Worm (Caenorhabditis elegans): ENCODE measurements around the gene R02D5.9.

The R02D5.9 gene

DNA sequence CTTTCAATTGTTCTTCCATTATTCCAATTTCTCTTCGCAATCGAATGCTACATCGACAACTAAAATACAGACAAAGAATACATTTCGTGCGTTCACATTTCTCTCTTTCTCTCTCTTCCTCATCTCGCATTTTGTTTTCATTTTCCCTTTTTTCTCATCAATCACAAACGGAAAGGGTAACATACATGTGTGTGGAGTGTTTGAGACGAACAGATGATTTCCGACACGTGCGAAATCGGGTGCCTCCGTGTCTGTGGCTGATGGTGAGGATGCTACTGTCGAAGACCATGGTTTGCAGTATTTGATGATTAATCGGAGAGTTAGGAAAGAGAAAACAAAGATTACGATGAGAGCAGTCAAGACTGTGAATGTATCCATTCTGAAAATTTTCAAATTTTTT lies at the start of gene R02D5.9:
R02D5.9 (minus strand) TSS at position 378 of the 400 bp plus-strand sequence.
- TF ChIP-seq dao-5 (tag; optimal IDR thresholded peaks at IDR 0.05) (no peak), W03F9.2 (tag; optimal IDR thresholded peaks at IDR 0.05) (no peak), him-1 (tag; optimal IDR thresholded peaks at IDR 0.05) (no peak)

DNA sequence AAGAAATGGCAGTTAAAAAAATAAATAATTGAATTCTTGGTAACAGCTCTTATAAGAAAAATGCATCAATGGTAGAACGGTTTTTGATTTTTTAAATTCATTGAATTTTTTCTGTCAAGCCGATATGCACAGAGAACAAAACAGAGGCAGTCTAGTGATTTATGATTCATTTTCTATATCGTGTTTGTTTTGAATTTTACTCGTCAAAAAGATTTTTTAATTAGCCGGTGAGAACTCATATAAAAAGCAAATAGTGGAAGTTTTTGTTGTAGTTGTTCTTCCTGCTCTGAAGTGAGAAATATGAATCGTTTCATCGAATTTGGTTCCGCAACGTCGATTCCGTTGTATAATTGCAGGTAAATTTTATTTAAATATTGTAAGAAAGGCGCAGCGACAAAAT lies 48.4 kb upstream of the R02D5.9 start, which contains the start of gene srt-32:
srt-32 (plus strand) TSS at position 301 of the 400 bp plus-strand sequence.
- TF ChIP-seq W03F9.2 (tag; optimal IDR thresholded peaks at IDR 0.05): no peak
- TF ChIP-seq him-1 (tag; optimal IDR thresholded peaks at IDR 0.05): no peak
- TF ChIP-seq dao-5 (tag; optimal IDR thresholded peaks at IDR 0.05): no peak

DNA sequence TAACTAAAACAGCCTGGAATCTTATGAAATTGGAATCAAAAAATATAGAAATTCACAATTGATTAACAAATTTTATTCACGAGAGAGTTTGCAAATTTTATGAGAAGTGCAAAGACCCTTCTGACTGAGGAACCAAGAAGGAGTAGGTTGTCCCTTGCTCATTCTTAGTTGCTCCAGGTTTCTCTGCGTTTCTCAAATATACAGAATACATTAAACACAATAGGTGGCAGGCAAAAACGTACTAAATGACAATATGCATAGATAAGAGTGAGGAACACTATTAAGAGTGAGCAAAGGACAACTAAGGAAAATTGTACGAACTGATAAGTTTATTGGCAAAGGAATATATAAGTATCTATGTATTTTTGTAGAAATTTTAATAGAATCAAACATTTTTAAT lies 47.8 kb upstream of the R02D5.9 start, which contains the start of gene C53A5.9:
C53A5.9 (minus strand) TSS at position 101 of the 400 bp plus-strand sequence.
- TF ChIP-seq him-1 (tag; optimal IDR thresholded peaks at IDR 0.05): no peak
- no peak for TF ChIP-seq dao-5 (tag; optimal IDR thresholded peaks at IDR 0.05)
- no peak for TF ChIP-seq W03F9.2 (tag; optimal IDR thresholded peaks at IDR 0.05)

DNA sequence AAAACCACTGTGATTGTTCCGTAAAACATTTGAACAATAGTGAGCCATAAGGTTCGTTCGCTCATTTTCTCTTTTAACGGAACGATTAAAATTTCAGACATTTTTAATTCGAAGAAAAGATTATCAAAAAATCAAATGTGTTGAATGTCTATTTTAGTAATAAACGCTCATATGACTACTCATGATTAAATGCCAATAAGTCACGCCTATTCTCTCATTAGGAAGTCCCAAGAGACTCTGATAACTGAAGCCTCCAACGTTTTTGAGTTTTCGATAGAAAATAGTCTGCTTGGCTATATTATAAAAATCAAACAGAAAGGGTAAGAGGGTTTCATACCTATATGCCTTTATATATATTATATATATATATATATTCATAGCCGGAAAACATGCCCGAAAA lies 45.3 kb upstream of the R02D5.9 start, which contains the start of gene srg-47:
srg-47 (minus strand) TSS at position 101 of the 400 bp plus-strand sequence.
- TF ChIP-seq dao-5 (tag; optimal IDR thresholded peaks at IDR 0.05) (no peak), W03F9.2 (tag; optimal IDR thresholded peaks at IDR 0.05) (no peak), him-1 (tag; optimal IDR thresholded peaks at IDR 0.05) (no peak)

DNA sequence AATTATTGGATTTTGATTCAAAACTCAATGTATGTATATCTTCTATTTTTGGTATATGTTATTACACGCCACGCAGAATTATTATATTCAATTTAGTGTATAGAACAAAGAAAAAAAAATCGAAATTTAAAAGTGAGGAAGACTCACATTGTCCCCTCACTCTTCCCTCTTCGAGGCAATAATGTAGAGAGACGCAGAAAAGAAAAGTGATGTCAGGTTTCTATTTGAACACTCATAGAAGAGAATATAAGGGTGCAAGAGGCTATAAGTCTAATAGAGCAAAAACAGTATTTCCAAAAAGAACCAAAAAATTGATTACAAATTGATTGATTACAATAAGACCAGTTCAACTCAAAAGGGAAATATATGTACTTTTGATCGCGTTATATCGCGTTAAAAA lies 37.6 kb upstream of the R02D5.9 start:
- TF ChIP-seq W03F9.2 (tag; optimal IDR thresholded peaks at IDR 0.05) (no peak), dao-5 (tag; optimal IDR thresholded peaks at IDR 0.05) (no peak), him-1 (tag; optimal IDR thresholded peaks at IDR 0.05) (no peak)

DNA sequence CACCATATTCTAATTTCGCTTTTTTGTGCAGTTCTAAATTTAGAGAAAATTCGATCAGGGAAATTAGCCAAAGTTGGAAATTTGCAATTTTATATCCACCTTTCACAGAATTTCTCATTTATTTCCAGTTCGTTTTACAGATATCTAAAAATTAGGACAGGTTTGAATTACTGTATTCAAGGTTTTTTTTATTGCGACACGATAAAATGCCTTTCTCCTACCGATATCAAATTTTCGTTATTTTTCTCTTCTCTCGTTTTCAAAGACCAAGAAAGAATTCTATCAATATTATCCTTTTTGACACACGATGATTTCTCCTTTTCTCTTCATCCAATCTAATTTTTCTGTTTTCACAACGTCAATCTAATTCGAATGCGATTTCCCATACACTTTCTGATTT lies 35.6 kb upstream of the R02D5.9 start, which contains the start of gene C53A5.13:
C53A5.13 (plus strand) TSS at position 301 of the 400 bp plus-strand sequence.
- TF ChIP-seq him-1 (tag; optimal IDR thresholded peaks at IDR 0.05) (no peak), dao-5 (tag; optimal IDR thresholded peaks at IDR 0.05) (no peak), W03F9.2 (tag; optimal IDR thresholded peaks at IDR 0.05) (no peak)

DNA sequence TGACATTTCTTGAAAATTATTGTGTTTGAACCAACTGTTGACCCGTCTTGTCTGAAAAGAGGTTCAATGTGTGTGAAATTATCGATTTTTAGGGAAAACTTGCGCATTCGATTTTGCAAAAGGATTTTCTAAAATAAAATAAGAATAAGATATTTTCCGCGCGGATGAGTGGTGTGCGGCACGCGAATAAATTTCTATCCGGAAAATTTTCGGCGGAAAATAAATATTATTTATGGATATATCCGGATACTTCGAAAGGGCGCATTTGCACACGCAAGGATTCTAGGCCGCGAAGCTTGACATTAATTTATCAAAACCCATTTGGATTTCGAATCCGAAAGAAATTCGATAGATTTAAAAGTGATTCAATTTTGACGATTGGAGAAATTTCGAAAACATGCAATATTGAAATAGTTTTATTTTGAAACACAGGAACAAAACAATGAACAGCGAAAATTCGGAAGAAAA lies 34.9 kb upstream of the R02D5.9 start, which contains the start of gene rike-1:
rike-1 (minus strand) TSS at position 51 of the 468 bp plus-strand sequence.
- TF ChIP-seq him-1 (tag; optimal IDR thresholded peaks at IDR 0.05): no peak

DNA sequence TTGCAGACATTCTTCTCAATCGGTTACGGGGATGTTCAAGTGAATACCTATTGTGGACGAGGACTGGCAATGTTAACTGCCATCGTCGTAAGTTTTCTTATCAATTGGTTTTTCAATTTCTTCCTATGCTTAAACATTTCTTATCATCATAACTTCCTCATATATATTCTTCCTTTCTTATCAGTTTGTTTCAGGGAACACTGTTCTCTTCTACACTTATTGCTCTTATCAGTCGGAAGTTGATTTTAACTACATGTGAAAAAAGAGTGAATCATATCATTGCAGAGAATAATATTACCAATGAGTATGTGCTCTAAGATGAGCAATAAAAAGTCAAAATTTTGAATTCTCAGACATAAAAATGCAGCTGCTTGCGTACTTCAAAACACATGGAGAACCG lies 31.2 kb upstream of the R02D5.9 start:
- TF ChIP-seq W03F9.2 (tag; optimal IDR thresholded peaks at IDR 0.05) (no peak), dao-5 (tag; optimal IDR thresholded peaks at IDR 0.05) (no peak), him-1 (tag; optimal IDR thresholded peaks at IDR 0.05) (no peak)

DNA sequence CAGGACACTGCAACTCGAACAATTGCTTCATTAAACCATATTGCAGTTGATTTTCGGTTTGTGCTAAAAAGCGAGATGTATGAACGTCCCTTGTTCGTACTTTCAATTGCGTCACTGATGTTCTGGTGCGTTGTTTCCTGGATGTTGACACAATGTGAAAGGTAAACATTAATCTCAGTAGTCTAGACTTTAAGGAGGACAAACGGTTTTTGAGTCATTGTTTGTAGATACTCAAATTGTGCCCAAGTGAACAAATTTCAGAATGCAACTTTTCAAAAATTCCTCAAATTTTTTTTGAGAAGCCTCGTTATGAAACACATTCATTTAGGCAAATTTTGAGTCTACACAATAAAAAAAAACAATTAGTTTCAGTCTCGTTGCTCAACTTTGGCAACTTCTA lies 30.0 kb upstream of the R02D5.9 start:
- TF ChIP-seq W03F9.2 (tag; optimal IDR thresholded peaks at IDR 0.05) (no peak), dao-5 (tag; optimal IDR thresholded peaks at IDR 0.05) (no peak), him-1 (tag; optimal IDR thresholded peaks at IDR 0.05) (no peak)

DNA sequence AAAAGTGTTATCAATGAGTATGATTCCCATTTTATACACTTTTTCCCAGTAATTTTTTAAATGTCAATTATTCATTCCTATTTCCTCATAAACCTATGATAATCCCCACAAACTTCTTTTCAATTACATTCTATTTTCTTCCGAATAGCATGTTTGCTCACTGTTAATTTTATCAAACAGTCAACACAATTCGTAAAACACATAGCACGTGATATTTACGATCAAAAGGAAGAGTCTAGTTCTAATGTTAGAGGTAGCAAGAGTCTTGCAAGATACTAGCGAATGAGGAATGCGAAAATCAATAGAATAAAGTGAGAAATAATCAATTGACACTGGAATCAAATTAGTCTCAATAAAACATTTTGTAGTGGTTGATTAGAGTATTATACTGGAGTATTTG lies 28.4 kb upstream of the R02D5.9 start:
- TF ChIP-seq him-1 (tag; optimal IDR thresholded peaks at IDR 0.05): no peak

DNA sequence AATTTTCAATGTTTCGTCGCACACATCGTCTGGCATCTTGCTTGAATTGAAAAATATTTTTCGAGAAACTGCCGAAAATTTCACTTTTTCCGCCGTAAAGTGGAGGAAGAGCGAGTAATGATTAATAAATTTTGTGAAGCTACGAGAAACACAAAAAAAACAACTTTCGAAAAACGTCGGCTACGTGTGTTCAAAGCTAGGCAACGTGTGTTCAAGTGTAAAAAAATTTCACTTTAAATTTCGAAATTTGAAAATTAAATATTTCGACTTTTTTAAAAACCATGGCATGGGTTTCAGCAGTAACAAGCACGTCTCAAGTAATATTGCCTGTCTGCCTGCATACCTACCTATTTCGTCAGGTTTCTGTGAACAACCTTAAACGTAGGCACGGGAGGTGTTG lies 25.4 kb upstream of the R02D5.9 start, which contains the start of gene tag-191:
tag-191 (minus strand) TSS at position 101 of the 400 bp plus-strand sequence.
- TF ChIP-seq him-1 (tag; optimal IDR thresholded peaks at IDR 0.05) (no peak), dao-5 (tag; optimal IDR thresholded peaks at IDR 0.05) (no peak), W03F9.2 (tag; optimal IDR thresholded peaks at IDR 0.05) (no peak)

DNA sequence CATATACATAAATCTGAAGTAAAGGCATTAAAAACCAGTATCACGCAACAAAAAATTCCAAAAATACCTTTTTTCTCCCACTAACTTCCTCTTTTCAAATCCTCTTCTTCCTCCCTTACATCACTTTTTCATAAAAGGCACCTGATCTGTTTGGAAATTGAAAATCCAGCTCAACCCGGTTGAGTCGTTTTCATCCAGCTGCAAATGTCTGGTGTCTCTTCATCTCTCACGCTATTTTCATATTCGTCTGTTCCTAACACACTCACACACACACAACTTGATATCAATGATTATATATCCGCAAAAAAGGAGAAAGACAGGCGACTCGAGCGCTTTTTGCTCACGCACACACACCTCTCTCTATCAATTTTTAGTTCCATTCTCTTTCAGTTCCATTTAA lies 21.5 kb upstream of the R02D5.9 start:
- no peak for TF ChIP-seq W03F9.2 (tag; optimal IDR thresholded peaks at IDR 0.05)
- TF ChIP-seq him-1 (tag; optimal IDR thresholded peaks at IDR 0.05): no peak
- TF ChIP-seq dao-5 (tag; optimal IDR thresholded peaks at IDR 0.05): no peak

DNA sequence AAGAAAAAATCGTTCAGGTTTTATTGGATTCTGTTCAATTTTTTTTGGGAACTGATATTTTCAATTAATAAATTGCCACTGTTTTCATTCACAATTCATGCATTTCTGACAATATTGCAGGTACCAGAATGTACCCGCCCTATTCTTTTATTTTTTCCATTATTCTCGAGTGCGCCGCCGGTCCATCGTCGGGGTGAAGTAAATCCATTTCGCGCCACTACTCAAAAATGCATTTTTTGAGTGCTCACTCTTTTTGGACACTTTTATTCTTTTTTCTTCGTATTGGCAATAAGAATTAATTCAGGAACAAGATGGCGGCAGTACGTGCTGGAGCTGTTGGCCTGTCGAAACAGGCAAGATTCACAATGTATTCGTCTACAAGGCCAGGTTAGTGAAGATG lies 19.9 kb upstream of the R02D5.9 start, which contains the start of gene kcnl-4:
kcnl-4 (plus strand) TSS at position 301 of the 400 bp plus-strand sequence.
- TF ChIP-seq him-1 (tag; optimal IDR thresholded peaks at IDR 0.05) (no peak), W03F9.2 (tag; optimal IDR thresholded peaks at IDR 0.05) (no peak), dao-5 (tag; optimal IDR thresholded peaks at IDR 0.05) (no peak)

DNA sequence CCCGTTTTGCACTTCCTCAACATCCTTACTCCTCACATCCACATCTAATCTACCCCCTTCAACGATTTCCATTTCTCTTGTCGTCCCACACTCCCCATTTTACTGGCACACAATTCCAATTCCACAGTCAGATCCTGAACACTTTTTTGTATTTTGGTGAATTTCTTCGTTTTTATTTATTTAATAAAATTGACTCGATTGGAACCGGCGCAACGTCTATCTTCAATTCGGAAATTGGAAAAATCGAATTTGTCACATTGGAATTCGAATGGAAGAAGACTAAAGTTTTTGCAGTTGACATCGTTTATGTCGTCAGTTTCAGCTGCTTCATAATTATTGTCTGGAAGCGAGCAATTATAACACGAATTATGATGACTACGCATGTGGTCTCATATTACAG lies 16.3 kb upstream of the R02D5.9 start:
- TF ChIP-seq dao-5 (tag; optimal IDR thresholded peaks at IDR 0.05) (no peak), W03F9.2 (tag; optimal IDR thresholded peaks at IDR 0.05) (no peak), him-1 (tag; optimal IDR thresholded peaks at IDR 0.05) (no peak)

DNA sequence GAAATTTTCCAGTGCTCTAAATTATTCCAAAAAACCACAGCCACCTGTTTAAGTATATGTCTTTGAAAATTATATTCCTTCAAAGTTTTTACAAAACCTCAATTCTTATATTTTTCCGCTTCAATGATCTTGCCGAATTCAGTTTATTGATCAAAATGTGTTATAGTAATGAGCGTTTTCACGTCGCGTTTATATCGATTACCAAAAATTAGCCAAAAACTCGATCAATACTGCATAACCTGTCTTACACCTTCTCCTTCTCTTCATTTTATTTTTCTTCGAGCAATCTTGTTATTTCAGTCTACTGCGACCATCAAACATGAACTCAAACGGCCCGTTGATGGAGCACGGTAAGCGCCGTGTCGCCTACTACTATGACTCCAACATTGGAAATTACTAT lies 14.2 kb upstream of the R02D5.9 start, which contains the start of gene hda-1:
hda-1 (plus strand) TSS at position 301 of the 400 bp plus-strand sequence.
- no peak for TF ChIP-seq dao-5 (tag; optimal IDR thresholded peaks at IDR 0.05)
- TF ChIP-seq him-1 (tag; optimal IDR thresholded peaks at IDR 0.05): no peak
- no peak for TF ChIP-seq W03F9.2 (tag; optimal IDR thresholded peaks at IDR 0.05)
